Worm (Caenorhabditis elegans): ENCODE data around the gene C14A6.3.

C14A6.3 gene

DNA sequence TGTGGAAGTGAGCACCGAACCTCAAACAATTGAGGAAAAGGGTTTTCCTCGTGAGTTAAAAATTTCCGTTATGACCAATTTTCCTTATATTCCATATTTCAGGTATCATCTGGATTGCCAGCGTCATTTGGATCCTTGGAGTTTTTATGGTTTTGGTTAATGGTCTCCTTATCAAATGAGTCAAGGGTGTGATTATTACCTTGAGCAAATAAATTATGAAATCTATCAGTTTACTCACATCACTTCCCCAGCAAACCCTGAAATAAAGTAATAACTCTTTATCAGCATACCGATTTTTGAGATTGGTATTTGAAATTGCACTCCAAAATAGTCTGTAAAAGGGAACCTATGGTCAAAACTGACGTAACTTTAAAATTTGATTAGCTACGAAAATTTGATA is 1.7 kb upstream of the C14A6.3 start:
- TF ChIP-seq unc-62 (GFP tag; optimal IDR thresholded peaks at IDR 0.05), result no peak

DNA sequence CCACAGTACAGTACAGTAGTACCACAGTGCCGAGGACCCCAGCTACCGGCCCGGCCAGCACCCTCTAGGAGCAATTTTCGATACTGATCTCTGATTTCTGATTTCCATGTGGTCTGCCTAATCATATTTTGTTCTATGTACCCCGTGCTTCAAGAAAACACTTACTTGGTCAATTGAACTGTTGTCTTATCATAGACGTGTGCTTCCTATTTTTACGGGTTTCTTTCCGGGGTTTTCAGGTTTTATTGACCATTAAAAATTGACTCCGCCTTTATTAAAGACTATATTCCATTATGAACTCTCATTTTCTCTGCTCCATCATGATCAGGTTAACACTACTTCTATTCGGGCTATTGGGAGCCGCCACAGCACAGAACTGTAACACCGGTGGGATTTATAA is 11.5 kb downstream of the C14A6.3 start, which contains the start of gene clec-48:
TSS of gene clec-48 (plus strand) at position 320 of the 400 bp plus-strand sequence.
- no peak for TF ChIP-seq unc-62 (GFP tag; optimal IDR thresholded peaks at IDR 0.05)

DNA sequence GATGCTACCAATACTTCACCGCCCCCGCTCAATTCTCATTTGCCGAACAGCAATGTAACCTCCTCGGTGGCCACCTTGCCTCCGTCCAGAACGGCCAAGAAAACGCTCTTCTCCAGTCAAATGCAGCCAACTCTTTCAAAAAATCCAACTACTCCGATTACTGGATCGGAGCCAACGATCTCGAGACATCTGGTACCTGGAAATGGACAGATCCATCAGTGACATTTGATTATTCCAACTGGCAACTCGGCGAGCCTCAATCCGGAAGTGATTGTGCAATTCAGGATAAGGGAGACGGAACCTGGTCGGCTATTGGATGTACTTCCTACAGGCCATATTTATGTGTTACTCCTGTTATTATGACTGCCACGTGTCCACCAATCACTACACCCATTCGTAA is 12.0 kb downstream of the C14A6.3 start:
- no peak for TF ChIP-seq unc-62 (GFP tag; optimal IDR thresholded peaks at IDR 0.05)

DNA sequence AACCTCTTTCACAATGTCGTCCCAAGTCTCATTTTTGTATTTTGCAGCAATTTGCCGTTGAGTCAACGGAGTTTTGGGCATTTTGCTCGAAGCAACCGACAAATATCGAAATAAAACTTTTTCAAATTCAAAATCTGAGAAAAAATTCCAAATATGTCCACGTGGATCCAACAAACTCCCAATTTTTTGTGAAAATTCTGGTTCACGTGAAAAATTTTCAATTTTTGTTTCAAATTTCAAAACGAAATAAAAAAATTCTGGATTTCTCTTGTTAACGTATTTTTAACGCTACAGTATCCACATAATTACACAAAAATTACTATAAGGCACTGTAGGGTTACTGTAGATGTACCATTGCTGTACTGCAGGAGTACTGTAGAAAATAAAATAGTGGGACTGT is 15.1 kb downstream of the C14A6.3 start, which contains the start of gene C14A6.13:
TSS of gene C14A6.13 (minus strand) at position 101 of the 400 bp plus-strand sequence.
- TF ChIP-seq unc-62 (GFP tag; optimal IDR thresholded peaks at IDR 0.05), result no peak

DNA sequence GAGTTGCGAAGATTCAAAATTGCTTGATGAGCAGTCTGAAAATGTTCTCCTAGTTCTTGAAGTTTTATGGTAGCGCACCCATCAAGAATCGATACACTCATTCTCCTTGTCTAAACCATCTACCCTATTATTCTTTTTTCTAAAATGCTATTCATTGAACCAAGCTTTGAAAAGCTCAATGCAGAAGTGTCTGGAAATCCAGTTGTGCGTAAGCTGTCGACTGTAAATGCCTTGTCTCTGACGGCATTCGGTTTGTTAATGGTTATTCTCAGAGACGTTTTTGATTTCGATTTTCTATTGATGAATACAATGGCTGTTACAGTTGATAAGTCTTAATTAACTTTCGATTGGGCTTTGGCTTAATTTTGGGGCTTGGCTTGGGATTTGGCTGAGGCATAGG is 16.4 kb downstream of the C14A6.3 start, which contains the start of gene C14A6.12:
TSS of gene C14A6.12 (minus strand) at position 101 of the 400 bp plus-strand sequence.
- no peak for TF ChIP-seq unc-62 (GFP tag; optimal IDR thresholded peaks at IDR 0.05)

DNA sequence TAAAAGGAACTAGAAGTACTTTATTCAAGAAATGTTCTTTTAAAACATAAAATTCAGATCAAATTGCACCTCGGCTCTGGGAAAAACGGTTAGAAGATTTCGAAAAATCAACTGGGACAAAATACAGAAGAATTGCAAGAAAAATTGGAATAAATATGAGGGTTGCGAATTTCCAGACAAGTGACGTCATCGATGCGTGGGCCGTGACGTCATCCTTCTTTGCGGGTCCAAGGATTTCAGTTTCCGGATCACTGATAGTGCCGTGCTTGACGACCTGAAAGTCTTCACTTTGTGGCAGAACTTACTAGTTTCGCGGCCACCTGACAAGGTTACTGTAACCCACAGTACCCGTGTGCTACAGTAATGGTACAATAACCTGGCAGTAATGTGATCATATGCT is 17.3 kb downstream of the C14A6.3 start:
- TF ChIP-seq unc-62 (GFP tag; optimal IDR thresholded peaks at IDR 0.05), result no peak

DNA sequence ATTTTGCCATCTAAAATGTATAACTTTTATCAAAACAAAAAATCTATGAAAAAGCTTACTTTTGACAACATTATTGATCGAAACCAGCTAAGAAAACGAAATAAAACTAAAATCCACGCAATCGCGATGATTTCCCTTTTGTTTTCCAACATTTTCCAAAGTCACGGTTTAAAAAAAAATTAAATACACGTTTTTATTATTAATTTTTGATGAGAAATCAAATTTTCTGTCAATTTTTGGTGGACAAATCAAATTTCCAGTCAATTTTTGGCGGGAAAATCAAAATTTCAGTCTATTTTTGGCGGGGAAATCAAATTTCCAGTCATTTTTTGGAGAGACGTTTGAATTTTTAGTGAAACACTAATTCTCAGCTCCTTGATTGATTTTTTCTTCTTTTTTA is 18.6 kb downstream of the C14A6.3 start, which contains the start of gene C14A6.5:
TSS of gene C14A6.5 (minus strand) at position 101 of the 400 bp plus-strand sequence.
- TF ChIP-seq unc-62 (GFP tag; optimal IDR thresholded peaks at IDR 0.05), result no peak

DNA sequence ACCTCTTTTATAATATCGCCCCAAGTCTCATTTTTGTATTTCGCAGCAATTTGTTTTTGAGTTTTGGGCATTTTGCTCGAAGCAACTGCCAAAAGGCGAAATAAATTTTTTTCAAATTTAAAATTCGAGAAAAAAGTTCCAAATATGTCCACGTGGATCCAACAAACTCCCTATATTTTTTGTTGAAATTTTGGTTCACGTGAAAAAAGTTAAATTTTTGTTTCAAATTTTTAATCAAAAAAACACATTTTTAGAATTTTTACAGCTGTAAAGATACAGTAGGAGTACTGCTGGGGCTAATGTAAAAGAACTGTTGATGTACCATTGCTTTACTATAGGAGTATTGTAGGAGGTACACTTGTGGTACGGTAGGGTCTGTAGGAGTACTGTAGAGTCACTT is 21.0 kb downstream of the C14A6.3 start, which contains the start of gene C14A6.6:
TSS of gene C14A6.6 (minus strand) at position 101 of the 400 bp plus-strand sequence.
- no peak for TF ChIP-seq unc-62 (GFP tag; optimal IDR thresholded peaks at IDR 0.05)

DNA sequence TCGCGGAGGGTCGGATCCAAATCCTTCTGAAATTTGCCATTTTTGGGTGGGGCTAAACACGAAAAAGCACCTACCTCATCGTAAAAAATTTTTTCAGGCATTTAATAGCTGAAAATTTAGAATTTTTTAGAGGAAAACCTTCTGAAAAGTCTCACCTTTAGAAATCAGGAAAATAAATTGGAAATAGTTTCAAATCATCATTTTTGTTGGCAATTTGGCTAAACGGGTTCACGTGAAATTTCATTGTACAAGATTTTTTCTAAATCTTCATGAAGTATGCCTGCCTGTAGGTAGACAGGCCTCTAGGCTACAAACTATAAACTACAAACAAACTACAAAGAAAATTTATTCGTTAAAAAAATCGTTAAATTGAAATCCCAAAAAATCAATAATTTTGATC is 22.1 kb downstream of the C14A6.3 start, which contains the start of gene C14A6.7:
TSS of gene C14A6.7 (minus strand) at position 101 of the 400 bp plus-strand sequence.
- no peak for TF ChIP-seq unc-62 (GFP tag; optimal IDR thresholded peaks at IDR 0.05)

DNA sequence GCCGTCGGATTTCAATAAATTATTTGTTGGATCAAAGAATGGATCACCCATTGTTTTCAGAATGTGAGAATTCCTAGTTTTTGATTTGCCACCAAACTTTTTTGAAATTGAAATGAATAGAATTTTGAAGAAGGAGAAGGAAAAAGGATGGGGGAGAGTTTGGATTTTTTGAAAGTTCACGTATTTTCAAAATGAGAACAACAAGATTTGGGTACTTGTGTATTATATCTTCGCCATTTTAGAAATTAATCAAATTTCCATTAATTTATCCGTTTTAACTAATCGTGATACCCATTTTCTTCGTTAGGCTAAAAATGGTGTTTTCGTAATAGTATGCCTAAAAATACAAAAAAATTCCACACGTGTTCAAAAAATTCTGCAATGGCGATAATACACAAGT is 25.4 kb downstream of the C14A6.3 start, which contains the start of gene C14A6.8:
TSS of gene C14A6.8 (minus strand) at position 101 of the 400 bp plus-strand sequence.
- TF ChIP-seq unc-62 (GFP tag; optimal IDR thresholded peaks at IDR 0.05), result no peak

DNA sequence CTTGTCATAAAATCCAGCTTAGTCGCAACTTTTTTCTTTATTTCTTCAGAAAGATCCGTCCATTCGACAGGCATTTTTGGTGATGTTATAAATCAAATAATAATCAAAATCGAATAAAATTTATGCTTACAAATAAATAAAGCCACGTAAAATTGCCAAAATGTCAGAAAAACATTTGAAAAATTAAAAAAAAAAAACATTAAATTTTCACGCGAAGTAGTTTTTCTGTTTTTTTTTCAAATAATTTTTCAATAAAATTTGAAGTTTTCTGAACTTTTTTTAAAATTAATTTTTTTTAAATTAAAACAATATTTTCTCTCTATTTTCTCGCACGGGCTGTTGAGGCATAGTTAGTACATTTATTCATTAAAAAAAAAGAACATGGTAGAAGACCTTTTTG is 32.5 kb downstream of the C14A6.3 start, which contains the start of gene C31G12.4:
TSS of gene C31G12.4 (minus strand) at position 101 of the 400 bp plus-strand sequence.
- TF ChIP-seq unc-62 (GFP tag; optimal IDR thresholded peaks at IDR 0.05), result no peak

DNA sequence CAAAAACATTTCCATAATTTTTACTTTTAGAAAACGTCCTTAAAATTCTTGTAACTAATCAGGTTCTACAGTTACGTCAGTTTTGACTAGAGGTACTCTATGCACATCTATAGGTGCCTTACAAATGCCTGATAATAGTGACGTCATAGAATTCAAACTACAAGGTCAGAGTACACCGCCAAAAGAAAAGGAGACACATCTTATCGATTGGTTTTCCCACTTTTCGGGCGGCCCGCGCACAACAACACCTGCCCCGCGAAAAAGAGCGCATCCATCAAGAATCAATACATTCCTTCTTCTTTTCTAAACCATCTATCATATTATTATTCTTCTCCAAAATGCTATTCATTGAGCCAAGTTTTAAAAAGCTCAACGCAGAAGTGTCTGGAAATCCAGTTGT is 33.5 kb downstream of the C14A6.3 start, which contains the start of gene C31G12.1:
TSS of gene C31G12.1 (plus strand) at position 301 of the 400 bp plus-strand sequence.
- no peak for TF ChIP-seq unc-62 (GFP tag; optimal IDR thresholded peaks at IDR 0.05)

DNA sequence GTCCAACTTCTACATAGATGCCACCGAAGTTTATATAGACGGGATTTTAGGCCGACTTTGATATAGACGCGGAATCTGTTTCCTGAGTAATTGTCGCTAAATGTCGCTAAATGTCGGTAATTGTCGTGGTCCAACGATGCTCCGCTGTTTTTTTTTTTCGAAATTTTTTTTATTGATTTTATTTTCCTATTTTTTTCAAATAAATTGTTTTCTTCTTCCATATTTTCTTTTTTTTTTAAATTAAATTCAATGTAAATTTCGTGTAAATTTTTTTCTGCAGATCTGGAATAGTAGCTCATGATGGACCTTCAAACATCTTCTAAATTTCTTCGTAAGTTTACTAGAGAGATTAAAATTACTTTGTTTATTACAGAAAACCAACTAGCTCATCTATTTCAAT is 38.7 kb downstream of the C14A6.3 start, which contains the start of gene C31G12.3:
TSS of gene C31G12.3 (plus strand) at position 301 of the 400 bp plus-strand sequence.
- TF ChIP-seq unc-62 (GFP tag; optimal IDR thresholded peaks at IDR 0.05), result no peak

DNA sequence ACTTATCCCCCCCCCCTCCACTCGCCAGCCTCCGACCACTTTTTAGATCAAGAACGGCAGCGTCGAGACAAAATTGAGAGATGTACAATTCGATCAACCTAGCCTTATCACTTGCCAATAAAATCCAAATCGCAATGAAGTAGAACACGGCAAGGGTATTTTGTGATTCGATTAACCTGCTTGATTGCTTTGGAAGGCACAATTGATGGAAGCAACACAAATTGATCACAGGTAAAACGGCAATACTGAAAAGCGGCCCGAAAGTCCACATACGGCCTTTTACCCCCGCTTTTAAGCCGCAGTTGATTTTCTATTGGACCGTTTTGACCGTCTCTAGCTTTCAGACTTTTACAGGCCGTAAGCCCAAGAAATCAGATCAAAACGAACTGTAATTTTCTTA is 42.2 kb downstream of the C14A6.3 start, which contains the start of gene clec-245:
TSS of gene clec-245 (minus strand) at position 101 of the 400 bp plus-strand sequence.
- TF ChIP-seq unc-62 (GFP tag; optimal IDR thresholded peaks at IDR 0.05), result no peak

DNA sequence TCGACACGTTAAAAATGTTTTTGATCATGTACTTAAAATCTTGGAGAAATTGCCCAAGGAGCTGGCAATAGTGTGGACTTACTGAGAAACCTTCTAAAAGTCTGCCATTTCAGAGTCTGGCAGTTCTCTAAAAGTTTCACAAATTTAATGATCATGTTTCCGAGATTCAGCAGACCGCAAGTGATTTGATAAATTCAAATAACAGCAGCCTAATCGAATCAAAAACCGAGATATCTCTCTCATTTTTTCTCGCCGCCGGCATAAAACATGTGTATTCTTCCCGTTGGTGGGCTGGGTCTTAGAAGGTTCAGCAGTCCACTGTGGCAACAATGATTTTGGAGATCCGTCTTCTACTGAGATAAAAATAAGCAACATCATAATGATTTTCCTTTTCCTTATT is 43.0 kb downstream of the C14A6.3 start, which contains the start of gene clec-246:
TSS of gene clec-246 (plus strand) at position 301 of the 400 bp plus-strand sequence.
- TF ChIP-seq unc-62 (GFP tag; optimal IDR thresholded peaks at IDR 0.05), result no peak

DNA sequence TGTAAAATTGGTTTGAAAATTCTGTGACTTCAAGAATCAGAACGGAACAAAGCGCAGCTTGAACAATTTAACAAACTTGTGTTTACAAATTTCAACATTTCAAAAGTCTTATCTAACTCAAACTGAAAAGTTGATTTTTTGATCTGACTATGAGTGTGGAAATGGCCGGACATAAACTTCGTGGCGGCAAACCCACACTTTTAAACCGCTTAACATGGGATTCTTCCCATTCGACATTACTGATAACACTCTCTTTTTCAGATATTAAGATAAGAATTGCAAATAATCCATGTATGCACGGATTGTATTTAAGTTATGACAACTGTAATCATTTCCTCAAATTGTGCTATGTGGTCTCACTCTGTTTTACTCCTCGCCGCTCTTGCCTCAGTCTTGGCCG is 45.0 kb downstream of the C14A6.3 start, which contains the start of gene clec-42:
TSS of gene clec-42 (plus strand) at position 285 of the 400 bp plus-strand sequence.
- TF ChIP-seq unc-62 (GFP tag; optimal IDR thresholded peaks at IDR 0.05), result no peak

DNA sequence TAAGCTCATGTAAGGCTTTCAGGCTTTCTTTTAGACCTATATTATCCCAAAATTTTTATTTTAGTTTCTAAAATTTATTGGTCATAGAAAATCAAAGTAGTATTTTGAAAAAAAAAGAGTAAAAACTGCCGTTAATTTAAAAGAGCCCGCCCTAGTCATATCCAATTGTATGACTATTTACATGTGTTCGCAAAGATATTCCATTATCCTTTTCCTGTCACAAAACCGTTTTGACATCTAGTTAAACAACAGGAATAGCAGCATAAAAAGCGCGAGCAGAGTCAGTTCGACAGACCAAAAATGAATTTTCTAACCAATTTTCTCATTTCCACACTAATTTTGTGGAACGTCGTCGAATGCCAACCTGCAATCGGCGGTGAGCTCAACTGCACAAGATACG is 48.8 kb downstream of the C14A6.3 start, which contains the start of gene F16H6.3:
TSS of gene F16H6.3 (plus strand) at position 301 of the 400 bp plus-strand sequence.
- TF ChIP-seq unc-62 (GFP tag; optimal IDR thresholded peaks at IDR 0.05), result no peak
